Worm (Caenorhabditis elegans) whole organism, L4/young adult: ENCODE data around the gene C30H6.8.

Experiments
- W03F9.2 ChIP-seq: fragments of 150-350 bp; optimal IDR thresholded peaks from 2 replicates; lab custom pipeline; 2014; ENCODE audit warnings: missing biosample characterization, missing genetic modification characterization
- dao-5 ChIP-seq: sonication (generic microtip); optimal IDR thresholded peaks from 2 replicates; lab custom pipeline; 2016; ENCODE audit warnings: missing genotype, missing genetic modification characterization, moderate library complexity, missing compliant biosample characterization
- him-1 ChIP-seq: sonication (generic microtip); optimal IDR thresholded peaks from 2 replicates; lab custom pipeline; 2016; ENCODE audit warnings: missing genotype, missing genetic modification reagents, missing genetic modification characterization, missing compliant biosample characterization

Gene C30H6.8

ce11 chrIV:17426970-17427369 is 44.8 kb downstream of the C30H6.8 start:
- TF ChIP-seq W03F9.2 (tag; lab: Kevin White, UChicago) (no peak), him-1 (tag; lab: Kevin White, UChicago) (no peak), dao-5 (tag; lab: Kevin White, UChicago) (no peak)

ce11 chrIV:17427423-17427822 is 45.3 kb downstream of the C30H6.8 start, which contains the start of gene C06A12.3:
C06A12.3 (plus strand) TSS chrIV:17427723.
- TF ChIP-seq him-1 (tag; lab: Kevin White, UChicago): no peak
- TF ChIP-seq W03F9.2 (tag; lab: Kevin White, UChicago): no peak
- no peak for TF ChIP-seq dao-5 (tag; lab: Kevin White, UChicago)

- TF ChIP-seq him-1 (tag; lab: Kevin White, UChicago) (no peak), W03F9.2 (tag; lab: Kevin White, UChicago) (no peak), dao-5 (tag; lab: Kevin White, UChicago) (no peak)
Observed at ce11 chrIV:17431287-17431686, 49.2 kb downstream of the C30H6.8 start, which contains the start of gene lact-6. lact-6 (minus strand) TSS chrIV:17431387.

- TF ChIP-seq him-1 (tag; lab: Kevin White, UChicago): no peak
- no peak for TF ChIP-seq W03F9.2 (tag; lab: Kevin White, UChicago)
- no peak for TF ChIP-seq dao-5 (tag; lab: Kevin White, UChicago)
Observed at ce11 chrIV:17432223-17432826, 50.2 kb downstream of the C30H6.8 start.
